Worm (Caenorhabditis elegans): ENCODE data around the gene inpp-1.

inpp-1 gene

DNA sequence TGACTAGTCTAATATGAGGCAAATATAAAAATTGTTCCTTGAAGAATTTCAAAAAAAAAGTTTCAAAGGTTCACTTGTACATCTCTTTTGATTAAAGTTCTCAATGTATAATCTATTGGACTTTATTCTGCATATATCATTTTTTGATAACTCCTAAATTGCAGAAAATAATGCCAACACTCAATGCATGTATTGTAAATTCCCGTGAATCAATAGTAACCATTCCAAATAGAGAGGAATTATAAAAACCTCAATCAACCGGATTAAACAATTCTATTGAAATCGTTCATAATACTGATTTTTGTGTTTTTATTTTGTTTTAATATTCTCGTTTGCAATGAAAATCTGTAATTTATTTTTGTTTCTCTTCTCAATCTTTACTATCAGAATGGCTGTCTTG, 8.7 kb downstream of the inpp-1 start, which contains the start of gene T25B9.12:
TSS of gene T25B9.12 (plus strand) at position 301 of the 400 bp plus-strand sequence.
- TF ChIP-seq elt-3 (tag; optimal IDR thresholded peaks at IDR 0.05) = no peak
- TF ChIP-seq nhr-237 (tag; optimal IDR thresholded peaks at IDR 0.05) = no peak
- no peak for TF ChIP-seq fkh-2 (tag; optimal IDR thresholded peaks at IDR 0.05)
- TF ChIP-seq ceh-28 (tag; optimal IDR thresholded peaks at IDR 0.05) = no peak
- no peak for TF ChIP-seq lin-15B (tag; optimal IDR thresholded peaks at IDR 0.05)
- no peak for TF ChIP-seq ceh-9 (tag; optimal IDR thresholded peaks at IDR 0.05)
- no peak for TF ChIP-seq elt-1 (tag; optimal IDR thresholded peaks at IDR 0.05)
- no peak for TF ChIP-seq egl-5 (tag; optimal IDR thresholded peaks at IDR 0.05)
- TF ChIP-seq nhr-77 (tag; optimal IDR thresholded peaks at IDR 0.05) = no peak
- TF ChIP-seq jun-1 (tag; optimal IDR thresholded peaks at IDR 0.05) = no peak
- no peak for TF ChIP-seq nhr-12 (tag; optimal IDR thresholded peaks at IDR 0.05)
- TF ChIP-seq eor-1 (tag; optimal IDR thresholded peaks at IDR 0.05) = no peak

DNA sequence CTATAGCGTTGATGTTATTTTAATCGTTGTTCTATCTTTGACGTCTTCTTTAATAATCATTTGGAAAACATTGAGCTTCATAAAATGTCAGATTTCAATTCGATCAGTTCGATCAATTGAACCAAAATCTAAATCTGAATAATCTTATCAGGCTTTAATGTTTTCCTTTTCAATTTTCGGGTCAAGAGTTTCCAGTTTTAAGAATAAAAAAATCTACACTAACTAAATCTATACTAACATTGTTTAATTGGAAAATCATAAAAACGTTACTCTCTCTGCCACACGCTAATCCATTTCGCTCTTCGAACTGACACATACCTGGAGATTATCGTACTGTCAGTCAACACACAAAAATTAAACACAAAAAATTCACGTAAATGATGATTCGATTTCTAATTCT, 9.5 kb downstream of the inpp-1 start, which contains the start of gene T25B9.11:
TSS of gene T25B9.11 (plus strand) at position 301 of the 400 bp plus-strand sequence.
- TF ChIP-seq ceh-28 (tag; optimal IDR thresholded peaks at IDR 0.05) (no peak), nhr-23 (tag; optimal IDR thresholded peaks at IDR 0.05) (no peak), snpc-4 (tag; optimal IDR thresholded peaks at IDR 0.05) (no peak), daf-12 (tag; optimal IDR thresholded peaks at IDR 0.05) (no peak), lin-39 (tag; optimal IDR thresholded peaks at IDR 0.05) (no peak), R02D3.7 (tag; optimal IDR thresholded peaks at IDR 0.05) (no peak), lin-15B (tag; optimal IDR thresholded peaks at IDR 0.05) (no peak), elt-1 (tag; optimal IDR thresholded peaks at IDR 0.05) (no peak), egl-27 (tag; optimal IDR thresholded peaks at IDR 0.05) (no peak), unc-39 (tag; optimal IDR thresholded peaks at IDR 0.05) (no peak), hmg-11 (tag; optimal IDR thresholded peaks at IDR 0.05) (no peak), nhr-28 (tag; optimal IDR thresholded peaks at IDR 0.05) (no peak), sea-2 (GFP tag; optimal IDR thresholded peaks at IDR 0.05) (no peak), nhr-25 (tag; optimal IDR thresholded peaks at IDR 0.05) (no peak), lsy-12 (tag; optimal IDR thresholded peaks at IDR 0.05) (no peak), nhr-77 (tag; optimal IDR thresholded peaks at IDR 0.05) (no peak), nhr-12 (tag; optimal IDR thresholded peaks at IDR 0.05) (no peak)

DNA sequence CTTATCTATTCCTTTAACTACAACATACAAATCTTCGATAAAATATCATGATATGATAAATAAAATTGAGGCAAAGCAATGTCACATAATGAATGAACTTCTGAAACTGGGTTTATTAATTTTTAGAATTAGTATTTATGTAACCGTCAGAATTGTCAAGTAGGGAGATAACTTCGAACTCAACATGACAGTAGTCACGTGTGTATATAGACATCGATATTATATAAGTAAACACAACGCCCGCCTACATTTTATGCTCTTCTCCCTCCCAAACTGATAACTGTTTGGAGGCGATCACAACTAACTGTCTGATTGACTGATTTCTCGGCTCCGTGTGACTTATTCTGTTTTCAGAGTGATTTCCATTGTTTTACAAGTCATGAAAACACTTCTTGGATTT, 12.4 kb downstream of the inpp-1 start, which contains the start of gene ugt-54:
TSS of gene ugt-54 (plus strand) at position 355 of the 400 bp plus-strand sequence.
- TF ChIP-seq elt-2 (tag; optimal IDR thresholded peaks at IDR 0.05) (peak; percentile 87), mml-1 (tag; optimal IDR thresholded peaks at IDR 0.05) (no peak), pqm-1 (tag; optimal IDR thresholded peaks at IDR 0.05) (peak; percentile 74), fkh-10 (GFP tag; optimal IDR thresholded peaks at IDR 0.05) (no peak), unc-62 (GFP tag; optimal IDR thresholded peaks at IDR 0.05) (no peak), nhr-76 (tag; optimal IDR thresholded peaks at IDR 0.05) (no peak), nhr-12 (tag; optimal IDR thresholded peaks at IDR 0.05) (no peak), nhr-25 (tag; optimal IDR thresholded peaks at IDR 0.05) (no peak), jun-1 (tag; optimal IDR thresholded peaks at IDR 0.05) (no peak), lsy-12 (tag; optimal IDR thresholded peaks at IDR 0.05) (no peak), ztf-11 (tag; optimal IDR thresholded peaks at IDR 0.05) (no peak), skn-1 (tag; optimal IDR thresholded peaks at IDR 0.05) (no peak), nhr-11 (tag; optimal IDR thresholded peaks at IDR 0.05) (no peak), nhr-77 (tag; optimal IDR thresholded peaks at IDR 0.05) (no peak), elt-3 (tag; optimal IDR thresholded peaks at IDR 0.05) (no peak), ceh-82 (tag; optimal IDR thresholded peaks at IDR 0.05) (no peak)

DNA sequence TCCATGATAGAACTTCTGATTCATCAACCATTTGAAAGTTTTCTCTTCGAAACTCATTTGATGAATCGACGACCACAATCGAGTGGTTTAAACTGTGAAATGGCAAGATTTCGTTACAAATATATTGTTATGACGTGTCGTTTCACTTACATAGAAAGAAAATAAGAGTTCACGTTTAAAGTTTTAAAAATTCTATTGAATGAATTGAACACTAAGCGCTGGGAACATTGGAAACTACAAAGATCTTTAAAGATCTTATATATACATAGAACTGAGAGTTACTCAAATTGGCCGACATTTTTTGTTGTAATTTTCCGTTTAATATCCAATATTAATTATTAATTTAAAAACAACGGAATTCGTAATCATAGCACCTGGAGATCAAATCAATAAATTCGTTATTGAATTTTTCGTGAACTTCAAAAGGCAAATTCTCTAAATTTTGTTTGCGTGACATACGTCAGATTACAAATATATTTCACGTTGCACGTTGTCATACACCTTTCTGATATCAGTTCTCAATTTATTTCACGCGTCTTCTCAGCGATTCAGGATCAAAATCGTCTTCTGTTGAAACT, 16.0 kb downstream of the inpp-1 start, which contains the start of the genes T25B9.4 and T25B9.6:
TSS of gene T25B9.4 (minus strand) at position 101 of the 578 bp plus-strand sequence.
TSS of gene T25B9.6 (plus strand) at position 528 of the 578 bp plus-strand sequence.
- no peak for TF ChIP-seq nhr-25 (tag; optimal IDR thresholded peaks at IDR 0.05)
- no peak for TF ChIP-seq lin-39 (tag; optimal IDR thresholded peaks at IDR 0.05)
- no peak for TF ChIP-seq aly-2 (tag; optimal IDR thresholded peaks at IDR 0.05)
- no peak for TF ChIP-seq unc-62 (GFP tag; optimal IDR thresholded peaks at IDR 0.05)
- TF ChIP-seq nhr-23 (tag; optimal IDR thresholded peaks at IDR 0.05) = no peak
- no peak for TF ChIP-seq pqm-1 (tag; optimal IDR thresholded peaks at IDR 0.05)
- no peak for TF ChIP-seq elt-2 (tag; optimal IDR thresholded peaks at IDR 0.05)
- TF ChIP-seq ZK546.5 (tag; optimal IDR thresholded peaks at IDR 0.05) = no peak
- TF ChIP-seq ztf-11 (tag; optimal IDR thresholded peaks at IDR 0.05) = no peak
- no peak for TF ChIP-seq unc-39 (tag; optimal IDR thresholded peaks at IDR 0.05)
- TF ChIP-seq snpc-4 (tag; optimal IDR thresholded peaks at IDR 0.05) = no peak
- TF ChIP-seq egl-27 (tag; optimal IDR thresholded peaks at IDR 0.05) = no peak
- no peak for TF ChIP-seq skn-1 (tag; optimal IDR thresholded peaks at IDR 0.05)
- TF ChIP-seq nhr-11 (tag; optimal IDR thresholded peaks at IDR 0.05) = no peak
- TF ChIP-seq egl-5 (tag; optimal IDR thresholded peaks at IDR 0.05) = no peak
- TF ChIP-seq ceh-28 (tag; optimal IDR thresholded peaks at IDR 0.05) = no peak

All from whole organism, L3 larva.